Worm (Caenorhabditis elegans) whole organism, midembryonic: ENCODE measurements around the gene R102.10.
"Not testable (repeated sequence)": the region's sequence is repeated elsewhere in the genome, so short reads cannot be mapped to it uniquely, and the experiment has no call there.

Source experiments
- T22C8.4 ChIP-seq: fragments of 200-800 bp; sonication (Bioruptor generic); IDR thresholded peaks from 2 replicates; pipeline ENCODE4 v1.3.6; 2022; ENCODE audit warnings: missing genetic modification characterization, missing compliant biosample characterization
- cog-1 ChIP-seq: sonication (generic microtip); optimal IDR thresholded peaks from 2 replicates; lab custom pipeline; 2016; ENCODE audit warnings: missing genetic modification characterization, missing compliant biosample characterization
- flt-1 ChIP-seq: fragments of 200-800 bp; sonication (Bioruptor generic); IDR thresholded peaks from 2 replicates; pipeline ENCODE4 v1.3.6; 2022; ENCODE audit warnings: missing genetic modification characterization, missing compliant biosample characterization
- klf-2 ChIP-seq: fragments of 200-800 bp; sonication (Bioruptor generic); conservative IDR thresholded peaks from 2 replicates; pipeline ENCODE4 v1.3.6; 2022; ENCODE audit warnings: missing genetic modification reagents, missing genetic modification characterization, missing compliant biosample characterization
- med-1 ChIP-seq: sonication (generic microtip); optimal IDR thresholded peaks from 2 replicates; lab custom pipeline; 2017; ENCODE audit warnings: missing genetic modification characterization, mild to moderate bottlenecking, missing compliant biosample characterization, antibody characterized with exemption, missing genetic modification reagents; ENCODE audit not compliant: insufficient read depth
- ref-1 ChIP-seq: fragments of 200-800 bp; sonication (Bioruptor generic); conservative IDR thresholded peaks from 2 replicates; pipeline ENCODE4 v1.3.6; 2022; ENCODE audit warnings: missing genetic modification reagents, missing genetic modification characterization, missing compliant biosample characterization
- tab-1 ChIP-seq: fragments of 200-800 bp; sonication (Bioruptor generic); IDR thresholded peaks from 2 replicates; pipeline ENCODE4 v1.3.6; 2022; ENCODE audit warnings: missing genetic modification characterization, missing compliant biosample characterization
- ztf-23 ChIP-seq: fragments of 200-800 bp; sonication (Bioruptor generic); IDR thresholded peaks from 2 replicates; pipeline ENCODE4 v1.3.6; 2022; ENCODE audit warnings: missing genetic modification reagents, missing genetic modification characterization, missing compliant biosample characterization
- ztf-29 ChIP-seq: fragments of 200-800 bp; sonication (Bioruptor generic); IDR thresholded peaks from 2 replicates; pipeline ENCODE4 v1.3.6; 2022; ENCODE audit warnings: missing genetic modification reagents, missing genetic modification characterization, missing compliant biosample characterization

Gene R102.10

ce11 chrIV:10685758-10686157, 19.5 kb upstream of the R102.10 start, which contains the start of the genes K08C7.6 and R102.1:
Gene K08C7.6, minus strand, starts transcription at chrIV:10685858.
Gene R102.1, plus strand, starts transcription at chrIV:10686048.
- no peak for TF ChIP-seq ref-1 (GFP tag; lab: Robert Waterston, UW)
- TF ChIP-seq ztf-29 (GFP tag; lab: Robert Waterston, UW): no peak
- TF ChIP-seq klf-2: no peak
- TF ChIP-seq flt-1 (GFP tag; lab: Robert Waterston, UW): no peak
- no peak for TF ChIP-seq med-1
- no peak for TF ChIP-seq T22C8.4
- TF ChIP-seq ztf-23 (GFP tag; lab: Robert Waterston, UW): no peak
- no peak for TF ChIP-seq cog-1 (tag; lab: Kevin White, UChicago)
- no peak for TF ChIP-seq tab-1 (GFP tag; lab: Robert Waterston, UW)

ce11 chrIV:10687307-10687706, 18.0 kb upstream of the R102.10 start, which contains the start of gene R102.2:
Gene R102.2, plus strand, starts transcription at chrIV:10687607.
- TF ChIP-seq med-1; T22C8.4; ref-1 (GFP tag; lab: Robert Waterston, UW): not testable (repeated sequence)

ce11 chrIV:10688972-10689567, 16.2 kb upstream of the R102.10 start, which contains the start of gene R102.3:
Gene R102.3, plus strand, starts transcription at chrIV:10689517.
- TF ChIP-seq ztf-23 (GFP tag; lab: Robert Waterston, UW) (no peak), med-1 (no peak), tab-1 (GFP tag; lab: Robert Waterston, UW) (no peak), klf-2 (no peak), ztf-29 (GFP tag; lab: Robert Waterston, UW) (no peak), flt-1 (GFP tag; lab: Robert Waterston, UW) (no peak), T22C8.4 (no peak), ref-1 (GFP tag; lab: Robert Waterston, UW) (no peak), cog-1 (tag; lab: Kevin White, UChicago) (no peak)

ce11 chrIV:10690139-10690538, 15.1 kb upstream of the R102.10 start, which contains the start of gene R102.8:
Gene R102.8, minus strand, starts transcription at chrIV:10690239.
- TF ChIP-seq T22C8.4 (no peak), ref-1 (GFP tag; lab: Robert Waterston, UW) (no peak), ztf-29 (GFP tag; lab: Robert Waterston, UW) (no peak), cog-1 (tag; lab: Kevin White, UChicago) (no peak), flt-1 (GFP tag; lab: Robert Waterston, UW) (no peak), med-1 (no peak), klf-2 (no peak), tab-1 (GFP tag; lab: Robert Waterston, UW) (no peak), ztf-23 (GFP tag; lab: Robert Waterston, UW) (no peak)

- TF ChIP-seq cog-1 (tag; lab: Kevin White, UChicago) (no peak), ztf-23 (GFP tag; lab: Robert Waterston, UW) (no peak), ref-1 (GFP tag; lab: Robert Waterston, UW) (no peak), T22C8.4 (no peak), med-1 (no peak), flt-1 (GFP tag; lab: Robert Waterston, UW) (no peak), klf-2 (no peak), ztf-29 (GFP tag; lab: Robert Waterston, UW) (no peak), tab-1 (GFP tag; lab: Robert Waterston, UW) (no peak)
These were observed 10.1 kb upstream of the R102.10 start, which contains the start of gene R102.4 for ce11 chrIV:10695203-10695602. Gene R102.4, minus strand, starts transcription at chrIV:10695303.

- TF ChIP-seq ztf-29 (GFP tag; lab: Robert Waterston, UW) (no peak), flt-1 (GFP tag; lab: Robert Waterston, UW) (no peak), T22C8.4 (no peak), tab-1 (GFP tag; lab: Robert Waterston, UW) (no peak), med-1 (no peak), ztf-23 (GFP tag; lab: Robert Waterston, UW) (no peak), klf-2 (no peak), ref-1 (GFP tag; lab: Robert Waterston, UW) (no peak), cog-1 (tag; lab: Kevin White, UChicago) (no peak)
These were observed 8.0 kb upstream of the R102.10 start, which contains the start of gene allo-1 for ce11 chrIV:10697022-10697979. Gene allo-1, minus strand, starts transcription at chrIV:10697072.

- TF ChIP-seq cog-1 (tag; lab: Kevin White, UChicago) (no peak), T22C8.4 (no peak), ztf-29 (GFP tag; lab: Robert Waterston, UW) (no peak), flt-1 (GFP tag; lab: Robert Waterston, UW) (no peak), ref-1 (GFP tag; lab: Robert Waterston, UW) (no peak), ztf-23 (GFP tag; lab: Robert Waterston, UW) (no peak), klf-2 (no peak), tab-1 (GFP tag; lab: Robert Waterston, UW) (0 out of 2 replicates have a peak, but pooled peaks have one; percentile 29)
These were observed 6.8 kb upstream of the R102.10 start for ce11 chrIV:10698486-10698885.

ce11 chrIV:10699000-10699399, 6.3 kb upstream of the R102.10 start:
- no peak for TF ChIP-seq ref-1 (GFP tag; lab: Robert Waterston, UW)
- no peak for TF ChIP-seq cog-1 (tag; lab: Kevin White, UChicago)
- TF ChIP-seq klf-2: no peak
- no peak for TF ChIP-seq med-1
- no peak for TF ChIP-seq ztf-23 (GFP tag; lab: Robert Waterston, UW)
- TF ChIP-seq ztf-29 (GFP tag; lab: Robert Waterston, UW): no peak
- TF ChIP-seq tab-1 (GFP tag; lab: Robert Waterston, UW): no peak
- no peak for TF ChIP-seq T22C8.4
- no peak for TF ChIP-seq flt-1 (GFP tag; lab: Robert Waterston, UW)

ce11 chrIV:10699660-10700059, 5.6 kb upstream of the R102.10 start, which contains the start of gene R102.11:
Gene R102.11, minus strand, starts transcription at chrIV:10699760.
- TF ChIP-seq ref-1 (GFP tag; lab: Robert Waterston, UW): no peak
- TF ChIP-seq med-1: no peak
- no peak for TF ChIP-seq ztf-29 (GFP tag; lab: Robert Waterston, UW)
